Worm (Caenorhabditis elegans) whole organism, L3 larva: Measurements from ENCODE around the gene ztf-28.
"Not testable (repeated sequence)": the region's sequence is repeated elsewhere in the genome, so short reads cannot be mapped to it uniquely, and the experiment has no call there.

ENCODE experiments used
- ama-1 ChIP-seq: fragments of 150-350 bp; optimal IDR thresholded peaks from 2 replicates; lab custom pipeline; 2018
- fkh-2 ChIP-seq: fragments of 150-350 bp; optimal IDR thresholded peaks from 2 replicates; lab custom pipeline; 2014; ENCODE audit warnings: missing biosample characterization, missing genetic modification reagents, missing genetic modification characterization
- lin-15B ChIP-seq: fragments of 150-350 bp; optimal IDR thresholded peaks from 2 replicates; lab custom pipeline; 2014; ENCODE audit warnings: missing biosample characterization, missing genetic modification characterization
- mdl-1 ChIP-seq: fragments of 150-350 bp; optimal IDR thresholded peaks from 2 replicates; lab custom pipeline; 2014; ENCODE audit warnings: missing biosample characterization, missing genetic modification characterization
- nhr-12 ChIP-seq: fragments of 150-350 bp; optimal IDR thresholded peaks from 2 replicates; lab custom pipeline; 2014; ENCODE audit warnings: missing biosample characterization, missing genetic modification characterization
- nhr-23 ChIP-seq: fragments of 150-350 bp; optimal IDR thresholded peaks from 2 replicates; lab custom pipeline; 2014; ENCODE audit warnings: missing biosample characterization, missing genetic modification reagents, missing genetic modification characterization
- pha-4 ChIP-seq: fragments of 150-350 bp; optimal IDR thresholded peaks from 2 replicates; lab custom pipeline; 2014; ENCODE audit warnings: missing biosample characterization, missing genetic modification reagents, missing genetic modification characterization
- skn-1 ChIP-seq: fragments of 150-350 bp; optimal IDR thresholded peaks from 2 replicates; lab custom pipeline; 2014; ENCODE audit warnings: missing biosample characterization, missing genetic modification characterization

ce11 chrV:2090321-2090720, at the start of gene ztf-28:
- TF ChIP-seq nhr-23 (tag; lab: Kevin White, UChicago); ama-1 (lab: Kevin White, UChicago); skn-1 (tag; lab: Kevin White, UChicago); fkh-2 (tag; lab: Kevin White, UChicago); mdl-1 (tag; lab: Kevin White, UChicago); pha-4 (tag; lab: Kevin White, UChicago); nhr-12 (tag; lab: Kevin White, UChicago); lin-15B: not testable (repeated sequence)
